Worm (Caenorhabditis elegans) whole organism, L2 larva: ENCODE data around the gene smf-1.
A peak's percentile ranks its signal among the peaks of the same experiment; 100 is the strongest.

ENCODE experiments used
- C34F6.9 ChIP-seq: fragments of 150-350 bp; optimal IDR thresholded peaks from 2 replicates; lab custom pipeline; 2014; ENCODE audit warnings: missing biosample characterization, missing genetic modification characterization
- F13H6.1 ChIP-seq: sonication (generic microtip); optimal IDR thresholded peaks from 2 replicates; lab custom pipeline; 2016; ENCODE audit warnings: missing genetic modification characterization, missing compliant biosample characterization
- R02D3.7 ChIP-seq: fragments of 150-350 bp; optimal IDR thresholded peaks from 2 replicates; lab custom pipeline; 2014; ENCODE audit warnings: missing biosample characterization, missing genetic modification characterization
- Y55F3AM.14 ChIP-seq: fragments of 200-800 bp; sonication (Bioruptor generic); optimal IDR thresholded peaks from 2 replicates; lab custom pipeline; 2018; ENCODE audit warnings: mild to moderate bottlenecking, missing genetic modification characterization, missing compliant biosample characterization
- alr-1 ChIP-seq: fragments of 150-350 bp; optimal IDR thresholded peaks from 2 replicates; lab custom pipeline; 2014; ENCODE audit warnings: missing biosample characterization, missing genetic modification characterization
- ama-1 ChIP-seq: fragments of 150-350 bp; optimal IDR thresholded peaks from 2 replicates; lab custom pipeline; 2018; ENCODE audit warnings: inconsistent platforms
- blmp-1 ChIP-seq: sonication (generic microtip); optimal IDR thresholded peaks from 2 replicates; lab custom pipeline; 2017; ENCODE audit warnings: missing genetic modification characterization, mild to moderate bottlenecking, missing compliant biosample characterization, antibody characterized with exemption, moderate library complexity; ENCODE audit not compliant: insufficient read depth
- ceh-16 ChIP-seq: fragments of 150-350 bp; optimal IDR thresholded peaks from 2 replicates; lab custom pipeline; 2014; ENCODE audit warnings: missing biosample characterization, missing genetic modification characterization
- crh-2 ChIP-seq: sonication (generic microtip); optimal IDR thresholded peaks from 2 replicates; lab custom pipeline; 2017; ENCODE audit warnings: missing biosample characterization, missing genetic modification characterization
- egl-27 ChIP-seq: sonication (generic microtip); optimal IDR thresholded peaks from 3 replicates; lab custom pipeline; 2017; ENCODE audit warnings: missing biosample characterization, missing genetic modification reagents, missing genetic modification characterization
- elt-3 ChIP-seq: sonication (generic microtip); optimal IDR thresholded peaks from 2 replicates; lab custom pipeline; 2017; ENCODE audit warnings: missing biosample characterization, missing genetic modification characterization
- fos-1 ChIP-seq: fragments of 150-350 bp; optimal IDR thresholded peaks from 2 replicates; lab custom pipeline; 2014; ENCODE audit warnings: missing biosample characterization, missing genetic modification characterization
- gmeb-1 ChIP-seq: fragments of 150-350 bp; optimal IDR thresholded peaks from 2 replicates; lab custom pipeline; 2014; ENCODE audit warnings: missing biosample characterization, missing genetic modification characterization
- lin-11 ChIP-seq: fragments of 150-350 bp; sonication (generic microtip); optimal IDR thresholded peaks from 2 replicates; lab custom pipeline; 2014; ENCODE audit warnings: missing biosample characterization, missing genetic modification characterization, inconsistent platforms, mixed read lengths
- lin-13 ChIP-seq: fragments of 150-350 bp; optimal IDR thresholded peaks from 2 replicates; lab custom pipeline; 2014; ENCODE audit warnings: missing biosample characterization, missing genetic modification reagents, missing genetic modification characterization
- lin-39 ChIP-seq: fragments of 150-350 bp; optimal IDR thresholded peaks from 2 replicates; lab custom pipeline; 2014; ENCODE audit warnings: missing biosample characterization, missing genetic modification reagents, missing genetic modification characterization
- lsy-2 ChIP-seq, 2 experiments: fragments of 150-350 bp in 1 of 2; sonication (generic microtip) in 1 of 2; optimal IDR thresholded peaks; 2 replicates each; lab custom pipeline; 2014 to 2017; ENCODE audit warnings: missing biosample characterization in 2 of 2, missing genetic modification characterization in 2 of 2
- mbf-1 ChIP-seq: sonication (generic microtip); optimal IDR thresholded peaks from 2 replicates; lab custom pipeline; 2017; ENCODE audit warnings: missing biosample characterization, missing genetic modification characterization
- mdl-1 ChIP-seq, 2 experiments: fragments of 150-350 bp in 1 of 2; sonication (generic microtip) in 1 of 2; optimal IDR thresholded peaks; 2 replicates each; lab custom pipeline; 2017; ENCODE audit warnings: missing biosample characterization in 2 of 2, missing genetic modification characterization in 2 of 2
- nhr-10 ChIP-seq: sonication (generic microtip); optimal IDR thresholded peaks from 2 replicates; lab custom pipeline; 2017; ENCODE audit warnings: missing biosample characterization, missing genetic modification characterization
- nhr-11 ChIP-seq: fragments of 150-350 bp; optimal IDR thresholded peaks from 2 replicates; lab custom pipeline; 2014; ENCODE audit warnings: missing biosample characterization, missing genetic modification characterization
- nhr-12 ChIP-seq: fragments of 150-350 bp; optimal IDR thresholded peaks from 2 replicates; lab custom pipeline; 2014; ENCODE audit warnings: missing biosample characterization, missing genetic modification characterization
- nhr-129 ChIP-seq: fragments of 150-350 bp; optimal IDR thresholded peaks from 2 replicates; lab custom pipeline; 2014; ENCODE audit warnings: missing biosample characterization, missing genetic modification characterization
- nhr-23 ChIP-seq: fragments of 150-350 bp; optimal IDR thresholded peaks from 2 replicates; lab custom pipeline; 2014; ENCODE audit warnings: missing biosample characterization, missing genetic modification reagents, missing genetic modification characterization
- nhr-237 ChIP-seq: fragments of 150-350 bp; optimal IDR thresholded peaks from 2 replicates; lab custom pipeline; 2014; ENCODE audit warnings: missing biosample characterization, missing genetic modification characterization
- nhr-25 ChIP-seq: fragments of 150-350 bp; sonication (generic microtip); optimal IDR thresholded peaks from 3 replicates; lab custom pipeline; 2014; ENCODE audit warnings: missing biosample characterization, missing genetic modification characterization
- nhr-77 ChIP-seq: fragments of 150-350 bp; optimal IDR thresholded peaks from 2 replicates; lab custom pipeline; 2014; ENCODE audit warnings: missing biosample characterization, missing genetic modification characterization
- peb-1 ChIP-seq: fragments of 150-350 bp; optimal IDR thresholded peaks from 2 replicates; lab custom pipeline; 2014; ENCODE audit warnings: missing biosample characterization, missing genetic modification characterization
- sma-3 ChIP-seq: sonication (generic microtip); optimal IDR thresholded peaks from 2 replicates; lab custom pipeline; 2016; ENCODE audit warnings: missing genetic modification reagents, missing genetic modification characterization, missing compliant biosample characterization
- sma-9 ChIP-seq, 2 experiments: fragments of 150-350 bp in 1 of 2; sonication (generic microtip) in 1 of 2; optimal IDR thresholded peaks; 2 replicates each; lab custom pipeline; 2014 to 2016; ENCODE audit warnings: missing genetic modification characterization in 2 of 2, mild to moderate bottlenecking in 1 of 2, missing biosample characterization in 1 of 2, missing compliant biosample characterization in 1 of 2, missing genetic modification reagents in 1 of 2, moderate library complexity in 1 of 2
- snpc-4 ChIP-seq: fragments of 150-350 bp; optimal IDR thresholded peaks from 2 replicates; lab custom pipeline; 2014; ENCODE audit warnings: missing biosample characterization, missing genetic modification characterization
- unc-39 ChIP-seq: fragments of 150-350 bp; optimal IDR thresholded peaks from 2 replicates; lab custom pipeline; 2014; ENCODE audit warnings: missing biosample characterization, missing genetic modification characterization
- unc-55 ChIP-seq: fragments of 150-350 bp; sonication (generic microtip); optimal IDR thresholded peaks from 3 replicates; lab custom pipeline; 2014; ENCODE audit warnings: missing biosample characterization, missing genetic modification reagents, missing genetic modification characterization
- unc-62 ChIP-seq: fragments of 150-350 bp; optimal IDR thresholded peaks from 2 replicates; lab custom pipeline; 2014; ENCODE audit warnings: missing biosample characterization, missing genetic modification reagents, missing genetic modification characterization
- ztf-11 ChIP-seq: sonication (generic microtip); optimal IDR thresholded peaks from 2 replicates; lab custom pipeline; 2017; ENCODE audit warnings: missing biosample characterization, missing genetic modification characterization
- ztf-4 ChIP-seq: fragments of 150-350 bp; optimal IDR thresholded peaks from 2 replicates; lab custom pipeline; 2014; ENCODE audit warnings: missing biosample characterization, missing genetic modification characterization

Gene smf-1

DNA sequence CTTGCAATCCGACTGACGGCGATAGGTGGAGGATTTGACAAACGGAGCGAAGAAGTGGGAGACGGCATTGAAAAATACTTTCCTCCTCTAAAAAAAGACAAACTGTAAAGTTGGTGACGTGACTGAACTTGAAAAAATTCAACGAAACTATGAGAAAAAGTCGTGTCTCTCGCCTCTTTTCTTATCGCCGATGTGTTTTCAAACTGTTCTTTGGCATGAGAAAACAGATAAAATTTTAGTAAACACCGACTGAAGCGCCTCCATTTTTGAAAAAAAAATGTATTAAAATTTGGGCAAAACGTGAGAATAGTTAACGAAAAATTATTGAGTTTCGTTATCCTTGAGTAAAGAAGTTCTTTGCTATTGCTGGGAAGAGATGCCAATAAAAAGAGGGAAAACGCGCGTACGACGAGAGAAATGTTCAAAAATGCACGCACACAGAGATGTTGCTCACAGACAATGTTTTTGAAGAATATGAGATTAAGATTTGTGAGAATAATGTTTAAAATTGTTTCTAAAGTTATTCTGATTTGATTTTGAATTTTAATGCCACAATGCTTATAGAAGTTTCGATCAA is 6.0 kb upstream of the smf-1 start:
- TF ChIP-seq Y55F3AM.14 (GFP tag; lab: Kevin White, UChicago) (no peak), sma-9 (GFP tag; optimal IDR thresholded peaks at IDR 0.05; lab: Kevin White, UChicago) (peak; percentile 26), sma-9 (tag; optimal IDR thresholded peaks at IDR 0.05; lab: Kevin White, UChicago) (no peak), sma-3 (GFP tag; lab: Kevin White, UChicago) (no peak), fos-1 (tag; lab: Kevin White, UChicago) (peak; percentile 23), crh-2 (tag; lab: Kevin White, UChicago) (peak; percentile 42), egl-27 (tag; lab: Kevin White, UChicago) (no peak), nhr-10 (no peak), nhr-129 (tag; lab: Kevin White, UChicago) (peak; percentile 38), unc-55 (GFP tag; lab: Kevin White, UChicago) (peak; percentile 55), mdl-1 (tag; optimal IDR thresholded peaks at IDR 0.05; lab: Kevin White, UChicago) (peak; percentile 65 to 70), C34F6.9 (tag; lab: Kevin White, UChicago) (peak; percentile 33)

DNA sequence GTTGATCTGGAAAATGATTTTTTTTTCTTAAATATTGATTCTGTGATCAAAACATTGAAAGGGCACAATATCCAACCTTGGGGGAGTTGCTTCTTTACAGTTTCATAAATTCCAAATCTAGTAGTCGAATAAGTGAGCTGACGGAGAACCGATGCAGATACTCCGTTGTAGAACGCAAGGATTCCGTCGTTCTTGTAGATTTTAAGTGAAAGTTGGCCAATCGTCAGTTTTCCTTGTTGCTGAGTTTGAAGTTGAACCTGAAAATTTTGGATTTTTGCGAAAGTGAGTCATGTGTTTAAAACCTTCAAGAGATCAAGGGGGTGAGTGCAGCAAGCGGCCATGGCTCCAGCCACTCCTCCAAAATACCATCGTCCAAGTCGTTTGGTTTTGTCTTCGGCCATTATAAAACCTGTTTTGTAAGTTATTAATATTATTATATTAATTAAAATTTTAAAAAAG is 2.4 kb upstream of the smf-1 start, which contains the start of gene slc-25A10:
slc-25A10 (minus strand) TSS at position 409 of the 459 bp plus-strand sequence.
- TF ChIP-seq snpc-4 (tag; lab: Kevin White, UChicago) (no peak), ztf-11 (tag; lab: Kevin White, UChicago) (no peak), ama-1 (lab: Kevin White, UChicago) (no peak), nhr-23 (tag; lab: Kevin White, UChicago) (no peak), unc-62 (GFP tag; lab: Kevin White, UChicago) (no peak), R02D3.7 (no peak)

ce11 chrX:6718595-6718994 is 4.3 kb downstream of the smf-1 start, which contains the start of gene smf-2:
Gene smf-2, minus strand, starts transcription at chrX:6718695.
- no peak for TF ChIP-seq alr-1
- TF ChIP-seq ceh-16 = no peak
- TF ChIP-seq crh-2 (tag; lab: Kevin White, UChicago) = no peak
- TF ChIP-seq peb-1 = no peak
- no peak for TF ChIP-seq lsy-2 (tag; optimal IDR thresholded peaks at IDR 0.05; lab: Kevin White, UChicago)
- TF ChIP-seq mbf-1 = no peak
- TF ChIP-seq nhr-12 (tag; lab: Kevin White, UChicago) = no peak
- no peak for TF ChIP-seq blmp-1 (tag; lab: Kevin White, UChicago)
- no peak for TF ChIP-seq nhr-77
- TF ChIP-seq lin-39 (tag; lab: Kevin White, UChicago) = no peak

DNA sequence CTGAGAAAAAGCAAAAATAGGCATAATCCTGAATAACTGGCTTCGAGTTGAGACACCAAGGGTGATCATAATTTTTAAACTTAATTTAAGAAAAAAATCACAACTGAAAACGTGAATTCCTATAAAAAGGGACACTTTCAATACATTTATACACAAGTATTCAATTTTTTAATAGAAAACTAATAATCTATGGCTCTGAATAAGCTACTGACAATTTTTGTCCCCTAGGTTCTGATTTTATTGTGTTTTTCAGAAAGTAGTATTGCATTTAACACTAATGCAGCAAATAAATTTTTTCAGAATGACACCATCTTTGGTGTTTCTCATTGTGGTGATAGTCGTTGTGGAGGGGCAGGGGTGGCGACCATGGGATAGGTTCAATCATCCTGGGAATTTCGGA is 9.6 kb downstream of the smf-1 start, which contains the start of gene nas-11:
nas-11 (plus strand) TSS at position 301 of the 400 bp plus-strand sequence.
- TF ChIP-seq ztf-4 = no peak
- no peak for TF ChIP-seq lin-11 (tag; lab: Kevin White, UChicago)
- TF ChIP-seq unc-62 (GFP tag; lab: Kevin White, UChicago) = no peak
- TF ChIP-seq nhr-25 (tag; lab: Kevin White, UChicago) = no peak
- TF ChIP-seq mbf-1 = no peak
- TF ChIP-seq lsy-2 (tag; optimal IDR thresholded peaks at IDR 0.05; lab: Kevin White, UChicago) = no peak
- TF ChIP-seq unc-39 (tag; lab: Kevin White, UChicago) = no peak
- no peak for TF ChIP-seq elt-3 (tag; lab: Kevin White, UChicago)
- no peak for TF ChIP-seq nhr-237 (tag; lab: Kevin White, UChicago)
- TF ChIP-seq R02D3.7 = no peak
- TF ChIP-seq sma-9 (GFP tag; optimal IDR thresholded peaks at IDR 0.05; lab: Kevin White, UChicago) = no peak
- TF ChIP-seq sma-9 (tag; optimal IDR thresholded peaks at IDR 0.05; lab: Kevin White, UChicago) = no peak
- no peak for TF ChIP-seq nhr-11 (tag; lab: Kevin White, UChicago)
- no peak for TF ChIP-seq egl-27 (tag; lab: Kevin White, UChicago)
- no peak for TF ChIP-seq F13H6.1 (tag; lab: Kevin White, UChicago)
- TF ChIP-seq lin-13 (GFP tag; lab: Kevin White, UChicago) = no peak
- no peak for TF ChIP-seq gmeb-1 (tag; lab: Kevin White, UChicago)
